Fruit fly (Drosophila melanogaster): Measurements from ENCODE around the gene CG9705.

Gene CG9705

DNA sequence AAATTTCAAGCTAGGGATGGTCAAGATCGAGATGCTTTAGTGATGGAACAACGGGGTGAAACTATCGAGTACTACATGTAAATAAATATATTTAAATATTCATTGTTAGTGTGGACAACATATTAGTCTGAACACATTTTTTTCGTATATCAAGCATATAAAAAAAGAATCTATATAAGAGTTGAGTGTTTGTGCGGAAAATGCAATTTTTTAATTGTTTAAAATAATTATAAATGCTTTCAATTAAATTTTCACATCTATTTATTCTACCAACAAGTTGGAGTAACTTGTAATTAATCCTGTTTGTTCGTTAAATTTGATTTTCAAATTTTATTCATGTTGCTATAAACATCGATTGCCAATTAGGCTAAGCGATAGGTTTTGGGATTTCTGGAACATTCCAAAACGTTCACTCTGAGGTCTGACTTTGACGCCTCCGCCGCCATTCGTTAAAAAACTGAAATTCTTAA, at the start of gene CG9705, which contains the start of gene mus302:
Gene CG9705 (plus strand): TSS at position 397 of the 470 bp plus-strand sequence.
Gene mus302 (minus strand): TSS at position 33 of the 470 bp plus-strand sequence.
- TF ChIP-seq Myc (optimal IDR thresholded peaks at IDR 0.05) (peak; percentile 14), Hr83 (GFP tag; optimal IDR thresholded peaks at IDR 0.05; ENCODE audit: poor library complexity, severe bottlenecking) (peak; percentile 34), Hr78 (GFP tag; optimal IDR thresholded peaks at IDR 0.05) (no peak), sv (GFP tag; optimal IDR thresholded peaks at IDR 0.05) (peak; percentile 26), CG32264 (GFP tag; optimal IDR thresholded peaks at IDR 0.05) (no peak), OdsH (GFP tag; optimal IDR thresholded peaks at IDR 0.05) (peak; percentile 36), Mio (GFP tag; optimal IDR thresholded peaks at IDR 0.05) (no peak), Sp1 (GFP tag; optimal IDR thresholded peaks at IDR 0.05) (peak; percentile 32), brk (GFP tag; optimal IDR thresholded peaks at IDR 0.05) (no peak), dl (GFP tag; optimal IDR thresholded peaks at IDR 0.05; ENCODE audit: insufficient read depth in 1 of 2, partially characterized antibody in 2 of 2) (no peak), sage (GFP tag; optimal IDR thresholded peaks at IDR 0.05) (no peak), jim (GFP tag; optimal IDR thresholded peaks at IDR 0.05) (no peak), Rel (GFP tag; optimal IDR thresholded peaks at IDR 0.05) (no peak), Rel (tag; optimal IDR thresholded peaks at IDR 0.05) (peak; percentile 4), fru (GFP tag; optimal IDR thresholded peaks at IDR 0.05) (peak; percentile 11), foxo (GFP tag; optimal IDR thresholded peaks at IDR 0.05) (peak in 1 of 2 experiments; percentile 33), Dif (GFP tag; optimal IDR thresholded peaks at IDR 0.05; ENCODE audit: partially characterized antibody) (no peak), h (GFP tag; optimal IDR thresholded peaks at IDR 0.05) (peak; percentile 42), N (GFP tag; optimal IDR thresholded peaks at IDR 0.05) (no peak), br (GFP tag; optimal IDR thresholded peaks at IDR 0.05) (peak; percentile 17), psq (GFP tag; optimal IDR thresholded peaks at IDR 0.05) (peak; percentile 45), lola (GFP tag; optimal IDR thresholded peaks at IDR 0.05) (no peak), Vsx2 (GFP tag; optimal IDR thresholded peaks at IDR 0.05; ENCODE audit: partially characterized antibody) (no peak), usp (GFP tag; optimal IDR thresholded peaks at IDR 0.05) (no peak), CrebA (GFP tag; optimal IDR thresholded peaks at IDR 0.05; ENCODE audit: borderline replicate concordance) (no peak), tai (GFP tag; optimal IDR thresholded peaks at IDR 0.05) (no peak), Dfd (GFP tag; optimal IDR thresholded peaks at IDR 0.05) (no peak), dsf (GFP tag; optimal IDR thresholded peaks at IDR 0.05; ENCODE audit: borderline replicate concordance) (peak; percentile 26), ey (GFP tag; optimal IDR thresholded peaks at IDR 0.05) (no peak), Jra (GFP tag; optimal IDR thresholded peaks at IDR 0.05) (no peak), rgr (GFP tag; optimal IDR thresholded peaks at IDR 0.05) (peak; percentile 37), CG9705 (GFP tag; optimal IDR thresholded peaks at IDR 0.05) (peak; percentile 75), woc (GFP tag; optimal IDR thresholded peaks at IDR 0.05) (peak; percentile 69), HLH106 (tag; optimal IDR thresholded peaks at IDR 0.05) (peak; percentile 62), Abd-B (GFP tag; optimal IDR thresholded peaks at IDR 0.05) (no peak), Hnf4 (GFP tag; optimal IDR thresholded peaks at IDR 0.05) (no peak), pan (optimal IDR thresholded peaks at IDR 0.05) (no peak), dmrt93B (GFP tag; optimal IDR thresholded peaks at IDR 0.05) (no peak), GATAd (GFP tag; optimal IDR thresholded peaks at IDR 0.05) (no peak)

DNA sequence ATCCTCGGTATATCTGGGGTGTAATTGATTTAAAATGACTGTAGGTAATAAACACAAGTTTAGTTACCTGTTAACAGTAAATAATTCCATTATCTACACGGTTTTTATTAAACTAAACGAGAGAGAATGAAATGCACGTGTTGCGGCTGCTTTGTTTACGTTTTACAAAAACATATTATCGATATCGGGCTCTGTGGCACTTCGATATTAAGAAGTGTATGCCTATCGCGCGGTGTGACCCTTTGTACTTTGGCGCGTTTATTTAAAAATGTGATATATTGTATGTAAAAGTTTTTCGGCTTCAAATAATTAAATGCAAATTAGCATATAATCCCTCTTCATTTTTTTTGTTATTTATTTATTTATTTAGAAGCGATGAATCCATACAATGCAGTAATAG, 49.3 kb upstream of the CG9705 start, which contains the start of gene Dbp73D:
Gene Dbp73D (minus strand): TSS at position 174 of the 400 bp plus-strand sequence.
- TF ChIP-seq Dif (GFP tag; optimal IDR thresholded peaks at IDR 0.05; ENCODE audit: partially characterized antibody) (peak; percentile 96), Vsx2 (GFP tag; optimal IDR thresholded peaks at IDR 0.05; ENCODE audit: partially characterized antibody) (peak; percentile 99), dl (GFP tag; optimal IDR thresholded peaks at IDR 0.05; ENCODE audit: insufficient read depth in 1 of 2, partially characterized antibody in 2 of 2) (peak; percentile 12 to 73), fru (GFP tag; optimal IDR thresholded peaks at IDR 0.05) (no peak)

DNA sequence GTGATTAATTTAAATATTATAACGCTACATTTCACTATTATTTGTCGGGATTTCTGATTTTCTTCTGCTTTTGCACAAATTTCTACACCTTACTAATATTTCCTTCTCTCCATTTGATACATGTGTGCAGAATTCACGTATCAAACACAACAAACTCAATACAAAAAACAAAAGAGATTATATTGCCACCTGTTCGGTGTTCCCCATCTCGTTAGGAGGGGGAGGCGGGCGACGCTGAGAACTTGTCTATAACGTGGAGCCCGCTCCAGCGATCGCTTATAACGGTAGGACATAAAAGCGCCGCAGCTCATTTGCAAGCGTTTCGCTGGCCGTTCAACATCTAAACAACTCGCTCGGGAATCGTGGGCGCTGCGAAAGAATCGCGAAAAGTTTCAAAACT, 46.7 kb upstream of the CG9705 start, which contains the start of gene CG9701:
Gene CG9701 (plus strand): TSS at position 301 of the 400 bp plus-strand sequence.
- TF ChIP-seq brk (GFP tag; optimal IDR thresholded peaks at IDR 0.05), result no peak
- TF ChIP-seq sv (GFP tag; optimal IDR thresholded peaks at IDR 0.05), result no peak
- TF ChIP-seq CrebA (GFP tag; optimal IDR thresholded peaks at IDR 0.05; ENCODE audit: borderline replicate concordance), result no peak
- no peak for TF ChIP-seq N (GFP tag; optimal IDR thresholded peaks at IDR 0.05)
- TF ChIP-seq psq (GFP tag; optimal IDR thresholded peaks at IDR 0.05), result no peak
- TF ChIP-seq tai (GFP tag; optimal IDR thresholded peaks at IDR 0.05), result no peak
- no peak for TF ChIP-seq Myc (optimal IDR thresholded peaks at IDR 0.05)
- no peak for TF ChIP-seq foxo (GFP tag; optimal IDR thresholded peaks at IDR 0.05)
